Fruit fly (Drosophila melanogaster) whole organism, embryonic: ENCODE data around the gene Cyp313b1.

ENCODE experiments used
- C15 ChIP-seq: fragments of 200-800 bp; sonication (Bioruptor generic); IDR thresholded peaks from 3 replicates; pipeline ENCODE4 v1.3.6; 2022; ENCODE audit warnings: missing biosample characterization, missing genetic modification characterization
- CG10147 ChIP-seq: fragments of 200-800 bp; sonication (Bioruptor generic); optimal IDR thresholded peaks from 2 replicates; lab custom pipeline; 2019; ENCODE audit warnings: missing biosample characterization, mild to moderate bottlenecking, missing genetic modification characterization, moderate library complexity
- CG10431 ChIP-seq: fragments of 200-800 bp; sonication (Bioruptor generic); optimal IDR thresholded peaks from 3 replicates; lab custom pipeline; 2018; ENCODE audit warnings: missing biosample characterization, mild to moderate bottlenecking, missing genetic modification characterization
- CG10565 ChIP-seq: fragments of 200-800 bp; sonication (Bioruptor generic); optimal IDR thresholded peaks from 3 replicates; lab custom pipeline; 2016; ENCODE audit warnings: missing biosample characterization, mild to moderate bottlenecking, missing genetic modification characterization
- CG10959 ChIP-seq: fragments of 200-800 bp; sonication (Bioruptor generic); IDR thresholded peaks from 2 replicates; pipeline ENCODE4 v1.3.6; 2022; ENCODE audit warnings: missing biosample characterization, missing genetic modification characterization
- CG11695 ChIP-seq: fragments of 200-800 bp; sonication (Bioruptor generic); IDR thresholded peaks from 3 replicates; pipeline ENCODE4 v1.3.6; 2022; ENCODE audit warnings: missing biosample characterization, missing genetic modification characterization
- CG12155 ChIP-seq: fragments of 200-800 bp; sonication (Bioruptor generic); optimal IDR thresholded peaks from 3 replicates; lab custom pipeline; 2016; ENCODE audit warnings: missing biosample characterization, missing genetic modification characterization
- CG12219 ChIP-seq: fragments of 200-800 bp; sonication (Bioruptor generic); optimal IDR thresholded peaks from 3 replicates; lab custom pipeline; 2018; ENCODE audit warnings: missing biosample characterization, mild to moderate bottlenecking, missing genetic modification characterization
- CG14860 ChIP-seq: fragments of 200-800 bp; sonication (Bioruptor generic); IDR thresholded peaks from 3 replicates; pipeline ENCODE4 v1.3.6; 2022; ENCODE audit warnings: missing biosample characterization, missing genetic modification characterization; ENCODE audit not compliant: partially characterized antibody
- CG16815 ChIP-seq: fragments of 200-800 bp; sonication (Bioruptor generic); optimal IDR thresholded peaks from 3 replicates; lab custom pipeline; 2017; ENCODE audit warnings: missing biosample characterization, mild to moderate bottlenecking, missing genetic modification characterization
- CG17361 ChIP-seq: fragments of 200-800 bp; sonication (Bioruptor generic); IDR thresholded peaks from 3 replicates; pipeline ENCODE4 v1.3.6; 2022; ENCODE audit warnings: missing biosample characterization, missing genetic modification characterization
- CG31365 ChIP-seq: fragments of 200-800 bp; sonication (Bioruptor generic); optimal IDR thresholded peaks from 2 replicates; lab custom pipeline; 2018; ENCODE audit warnings: missing biosample characterization, mild to moderate bottlenecking, missing genetic modification characterization
- CG31388 ChIP-seq: fragments of 200-800 bp; sonication (Bioruptor generic); optimal IDR thresholded peaks from 2 replicates; lab custom pipeline; 2016; ENCODE audit warnings: missing biosample characterization, missing genetic modification characterization
- CG34376 ChIP-seq: fragments of 200-800 bp; sonication (Bioruptor generic); optimal IDR thresholded peaks from 2 replicates; lab custom pipeline; 2018; ENCODE audit warnings: missing biosample characterization, mild to moderate bottlenecking, missing genetic modification characterization
- CG6175 ChIP-seq: fragments of 200-800 bp; sonication (Bioruptor generic); IDR thresholded peaks from 3 replicates; pipeline ENCODE4 v1.3.6; 2022; ENCODE audit warnings: missing biosample characterization, missing genetic modification characterization
- CG8388 ChIP-seq: fragments of 200-800 bp; sonication (Bioruptor generic); optimal IDR thresholded peaks from 2 replicates; lab custom pipeline; 2019; ENCODE audit warnings: missing biosample characterization, mild to moderate bottlenecking, missing genetic modification characterization, moderate library complexity
- CG8924 ChIP-seq: fragments of 200-800 bp; optimal IDR thresholded peaks from 3 replicates; lab custom pipeline; 2019; ENCODE audit warnings: missing biosample characterization, mild to moderate bottlenecking, missing genetic modification characterization, moderate library complexity
- CG9215 ChIP-seq: fragments of 200-800 bp; sonication (Bioruptor generic); IDR thresholded peaks from 2 replicates; pipeline ENCODE4 v1.3.6; 2022; ENCODE audit warnings: missing biosample characterization, missing genetic modification characterization
- Drgx ChIP-seq: fragments of 200-800 bp; sonication (Bioruptor generic); IDR thresholded peaks from 2 replicates; pipeline ENCODE4 v1.3.6; 2022; ENCODE audit warnings: missing biosample characterization, missing genetic modification characterization
- ERR ChIP-seq: fragments of 200-800 bp; sonication (Bioruptor generic); optimal IDR thresholded peaks from 2 replicates; lab custom pipeline; 2016; ENCODE audit warnings: missing biosample characterization, missing genetic modification characterization
- Elba2 ChIP-seq: fragments of 200-800 bp; sonication (Bioruptor generic); optimal IDR thresholded peaks from 3 replicates; lab custom pipeline; 2016; ENCODE audit warnings: missing biosample characterization, missing genetic modification characterization
- Ets65A ChIP-seq: fragments of 200-800 bp; sonication (Bioruptor generic); peaks from one replicate; lab custom pipeline; 2016; ENCODE audit warnings: missing biosample characterization, missing genetic modification characterization
- Ets97D ChIP-seq: fragments of 200-800 bp; sonication (Bioruptor generic); optimal IDR thresholded peaks from 3 replicates; lab custom pipeline; 2016; ENCODE audit warnings: missing biosample characterization, missing genetic modification characterization
- Hmr ChIP-seq: fragments of 200-800 bp; sonication (Bioruptor generic); optimal IDR thresholded peaks from 3 replicates; lab custom pipeline; 2017; ENCODE audit warnings: mild to moderate bottlenecking, missing biosample characterization, missing genetic modification reagents, missing genetic modification characterization
- Optix ChIP-seq: fragments of 200-800 bp; sonication (Bioruptor generic); IDR thresholded peaks from 3 replicates; pipeline ENCODE4 v1.3.6; 2022; ENCODE audit warnings: missing biosample characterization, missing genetic modification characterization
- Rfx ChIP-seq: fragments of 200-800 bp; sonication (Bioruptor generic); IDR thresholded peaks from 2 replicates; pipeline ENCODE4 v1.3.6; 2022; ENCODE audit warnings: missing biosample characterization, missing genetic modification characterization
- Scr ChIP-seq: fragments of 200-800 bp; sonication (Bioruptor generic); IDR thresholded peaks from 2 replicates; pipeline ENCODE4 v1.3.6; 2022; ENCODE audit warnings: missing biosample characterization, missing genetic modification characterization; ENCODE audit not compliant: partially characterized antibody
- Sox102F ChIP-seq: fragments of 200-800 bp; sonication (Bioruptor generic); optimal IDR thresholded peaks from 2 replicates; lab custom pipeline; 2018; ENCODE audit warnings: missing biosample characterization, mild to moderate bottlenecking, missing genetic modification characterization, moderate library complexity
- ab ChIP-seq: fragments of 200-800 bp; sonication (Bioruptor generic); optimal IDR thresholded peaks from 2 replicates; lab custom pipeline; 2016; ENCODE audit warnings: missing biosample characterization, missing genetic modification characterization
- ap ChIP-seq: fragments of 200-800 bp; sonication (Bioruptor generic); IDR thresholded peaks from 2 replicates; pipeline ENCODE4 v1.3.6; 2022; ENCODE audit warnings: missing biosample characterization, missing genetic modification characterization
- btn ChIP-seq: fragments of 200-800 bp; sonication (Bioruptor generic); optimal IDR thresholded peaks from 2 replicates; lab custom pipeline; 2016; ENCODE audit warnings: missing biosample characterization, missing genetic modification characterization
- caup ChIP-seq: fragments of 200-800 bp; sonication (Bioruptor generic); optimal IDR thresholded peaks from 3 replicates; lab custom pipeline; 2017; ENCODE audit warnings: missing biosample characterization, mild to moderate bottlenecking, missing genetic modification characterization, moderate library complexity; ENCODE audit not compliant: severe bottlenecking
- corto ChIP-seq: fragments of 200-800 bp; sonication (Bioruptor generic); optimal IDR thresholded peaks from 2 replicates; lab custom pipeline; 2016; ENCODE audit warnings: missing biosample characterization, mild to moderate bottlenecking, missing genetic modification characterization, moderate library complexity
- dpn ChIP-seq, 2 experiments: fragments of 200-800 bp; sonication (Bioruptor generic); optimal IDR thresholded peaks; 3 replicates each; lab custom pipeline; 2016; ENCODE audit warnings: missing biosample characterization in 2 of 2, missing genetic modification characterization in 2 of 2
- gsb-n ChIP-seq: fragments of 200-800 bp; sonication (Bioruptor generic); optimal IDR thresholded peaks from 3 replicates; lab custom pipeline; 2018; ENCODE audit warnings: missing biosample characterization, mild to moderate bottlenecking, missing genetic modification characterization
- nerfin-2 ChIP-seq: fragments of 200-800 bp; sonication (Bioruptor generic); IDR thresholded peaks from 2 replicates; pipeline ENCODE4 v1.3.6; 2022; ENCODE audit warnings: missing biosample characterization, missing genetic modification characterization; ENCODE audit not compliant: partially characterized antibody
- nmo ChIP-seq: fragments of 200-800 bp; sonication (Bioruptor generic); optimal IDR thresholded peaks from 2 replicates; lab custom pipeline; 2018; ENCODE audit warnings: missing biosample characterization, mild to moderate bottlenecking, missing genetic modification characterization, moderate library complexity
- phol ChIP-seq: fragments of 200-800 bp; sonication (Bioruptor generic); optimal IDR thresholded peaks from 3 replicates; lab custom pipeline; 2018; ENCODE audit warnings: missing biosample characterization, mild to moderate bottlenecking, missing genetic modification characterization, moderate library complexity
- scrt ChIP-seq: fragments of 200-800 bp; sonication (Bioruptor generic); optimal IDR thresholded peaks from 2 replicates; lab custom pipeline; 2018; ENCODE audit warnings: missing biosample characterization, mild to moderate bottlenecking, missing genetic modification characterization, moderate library complexity
- shn ChIP-seq: fragments of 200-800 bp; sonication (Bioruptor generic); optimal IDR thresholded peaks from 3 replicates; lab custom pipeline; 2016; ENCODE audit warnings: missing biosample characterization, missing genetic modification characterization
- sima ChIP-seq: fragments of 200-800 bp; sonication (Bioruptor generic); optimal IDR thresholded peaks from 2 replicates; lab custom pipeline; 2016; ENCODE audit warnings: missing biosample characterization, missing genetic modification characterization
- sna ChIP-seq: fragments of 200-800 bp; sonication (Bioruptor generic); IDR thresholded peaks from 2 replicates; pipeline ENCODE4 v1.3.6; 2022; ENCODE audit warnings: missing biosample characterization, missing genetic modification characterization; ENCODE audit not compliant: partially characterized antibody
- sr ChIP-seq: fragments of 200-800 bp; sonication (Bioruptor generic); IDR thresholded peaks from 3 replicates; pipeline ENCODE4 v1.3.6; 2022; ENCODE audit warnings: missing biosample characterization, missing genetic modification characterization
- tin ChIP-seq: fragments of 200-800 bp; sonication (Bioruptor generic); optimal IDR thresholded peaks from 3 replicates; lab custom pipeline; 2016; ENCODE audit warnings: missing biosample characterization, missing genetic modification characterization
- trem ChIP-seq: fragments of 200-800 bp; optimal IDR thresholded peaks from 3 replicates; lab custom pipeline; 2019; ENCODE audit warnings: missing biosample characterization, mild to moderate bottlenecking, missing genetic modification characterization, moderate library complexity
- twi ChIP-seq: fragments of 200-800 bp; optimal IDR thresholded peaks from 2 replicates; lab custom pipeline; 2019; ENCODE audit warnings: missing biosample characterization, mild to moderate bottlenecking, missing genetic modification characterization, moderate library complexity
- tx ChIP-seq: fragments of 200-800 bp; sonication (Bioruptor generic); optimal IDR thresholded peaks from 2 replicates; lab custom pipeline; 2016; ENCODE audit warnings: missing biosample characterization, missing genetic modification characterization
- wdn ChIP-seq: fragments of 200-800 bp; sonication (Bioruptor generic); IDR thresholded peaks from 2 replicates; pipeline ENCODE4 v1.3.6; 2022; ENCODE audit warnings: missing biosample characterization, missing genetic modification characterization
- zf30C ChIP-seq: fragments of 200-800 bp; sonication (Bioruptor generic); optimal IDR thresholded peaks from 3 replicates; lab custom pipeline; 2018; ENCODE audit warnings: missing biosample characterization, mild to moderate bottlenecking, missing genetic modification characterization

The Cyp313b1 gene

DNA sequence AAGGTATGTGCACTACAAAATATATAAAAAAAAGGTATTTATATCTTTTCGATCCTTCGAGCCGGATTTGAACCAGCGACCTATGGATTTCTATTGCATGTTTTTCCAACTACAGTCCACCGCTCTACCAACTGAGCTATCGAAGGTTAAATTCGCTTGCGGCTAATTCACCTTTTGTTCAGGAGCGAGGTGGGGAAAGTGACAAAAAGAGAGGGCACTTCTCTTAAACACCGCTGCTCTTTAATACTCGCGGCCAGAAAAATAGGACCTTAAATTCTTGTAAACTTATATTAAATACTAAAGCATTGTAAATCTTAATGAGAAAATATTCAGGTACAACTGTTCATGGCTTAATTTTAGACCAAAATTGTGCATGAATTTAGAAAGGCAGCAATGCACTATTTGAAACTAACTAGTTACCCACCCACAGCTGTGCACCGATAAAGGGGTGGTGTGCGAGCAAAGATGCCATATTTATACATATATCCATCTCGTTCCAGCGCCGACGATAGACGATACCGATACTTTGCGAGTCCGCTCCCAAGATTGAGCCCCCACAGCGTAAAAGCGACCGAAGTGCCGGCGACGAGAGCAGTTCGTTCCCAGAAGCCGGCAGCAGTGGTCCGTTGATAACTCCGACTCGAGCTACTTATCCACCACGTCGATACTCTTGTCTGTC is 23.7 kb upstream of the Cyp313b1 start (continued):
- TF ChIP-seq twi (peak; percentile 91), CG10147 (peak; percentile 97), shn (GFP tag; lab: Kevin White, UChicago) (peak; percentile 91), Elba2 (GFP tag; lab: Kevin White, UChicago) (peak; percentile 65), tx (GFP tag; lab: Kevin White, UChicago) (peak; percentile 96), nmo (GFP tag; lab: Kevin White, UChicago) (peak; percentile 98), gsb-n (tag; lab: Kevin White, UChicago) (peak; percentile 98), nerfin-2 (GFP tag; lab: Robert Waterston, UW) (peak; percentile 15; the same call in 1 of the 2 replicates), sna (no peak; the same call in 1 of the 2 replicates), CG8924 (tag; lab: Kevin White, UChicago) (peak; percentile 99), CG16815 (peak; percentile 96), Hmr (GFP tag; lab: Kevin White, UChicago) (peak; percentile 99), Scr (GFP tag; lab: Robert Waterston, UW) (peak; percentile 61), CG31388 (GFP tag; lab: Kevin White, UChicago) (peak; percentile 94), CG12219 (GFP tag; lab: Kevin White, UChicago) (peak; percentile 99), ap (GFP tag; lab: Robert Waterston, UW) (peak; percentile 95), Ets65A (GFP tag; lab: Kevin White, UChicago) (peak; percentile 99), CG10431 (GFP tag; lab: Kevin White, UChicago) (peak; percentile 94), C15 (GFP tag; lab: Robert Waterston, UW) (peak; percentile 94), Drgx (GFP tag; lab: Robert Waterston, UW) (peak; percentile 98), ab (GFP tag; lab: Kevin White, UChicago) (peak; percentile 91), dpn (GFP tag; optimal IDR thresholded peaks at IDR 0.05; lab: Kevin White, UChicago) (peak; percentile 98), CG10565 (GFP tag; lab: Kevin White, UChicago) (peak; percentile 92), CG14860 (GFP tag; lab: Robert Waterston, UW) (no peak; the same call in 1 of the 3 replicates), CG8388 (GFP tag; lab: Kevin White, UChicago) (peak; percentile 98), CG9215 (GFP tag; lab: Robert Waterston, UW) (peak; percentile 89), sima (peak; percentile 94), ERR (GFP tag; lab: Kevin White, UChicago) (peak; percentile 96), scrt (GFP tag; lab: Kevin White, UChicago) (peak; percentile 97), CG34376 (GFP tag; lab: Kevin White, UChicago) (peak; percentile 99), phol (tag; lab: Kevin White, UChicago) (peak; percentile 97), Optix (peak; percentile 95), trem (peak; percentile 96), CG11695 (GFP tag; lab: Robert Waterston, UW) (peak; percentile 98), Rfx (GFP tag; lab: Robert Waterston, UW) (peak; percentile 97), sr (GFP tag; lab: Robert Waterston, UW) (peak; percentile 89), zf30C (GFP tag; lab: Kevin White, UChicago) (peak; percentile 45), corto (GFP tag; lab: Kevin White, UChicago) (peak; percentile 98), CG17361 (GFP tag; lab: Robert Waterston, UW) (peak; percentile 93), btn (GFP tag; lab: Kevin White, UChicago) (peak; percentile 95), CG6175 (GFP tag; lab: Robert Waterston, UW) (peak; percentile 85), Sox102F (GFP tag; lab: Kevin White, UChicago) (peak; percentile 97), caup (GFP tag; lab: Kevin White, UChicago) (peak; percentile 98), tin (GFP tag; lab: Kevin White, UChicago) (peak; percentile 98), wdn (GFP tag; lab: Robert Waterston, UW) (peak; percentile 94), CG12155 (GFP tag; lab: Kevin White, UChicago) (peak; percentile 98), CG31365 (peak; percentile 92), CG10959 (GFP tag; lab: Robert Waterston, UW) (peak; percentile 94), Ets97D (GFP tag; lab: Kevin White, UChicago) (peak; percentile 92)
